Fruit fly (Drosophila melanogaster) S2 (cell line): ENCODE results near the gene Naglu.

ENCODE experiments used
- CG8478 ChIP-seq: fragments of >200 bp; optimal IDR thresholded peaks from 2 replicates; lab custom pipeline; 2018
- CTCF ChIP-seq, 2 experiments: fragments of >200 bp; optimal IDR thresholded peaks; 2 replicates each; lab custom pipeline; 2018

DNA sequence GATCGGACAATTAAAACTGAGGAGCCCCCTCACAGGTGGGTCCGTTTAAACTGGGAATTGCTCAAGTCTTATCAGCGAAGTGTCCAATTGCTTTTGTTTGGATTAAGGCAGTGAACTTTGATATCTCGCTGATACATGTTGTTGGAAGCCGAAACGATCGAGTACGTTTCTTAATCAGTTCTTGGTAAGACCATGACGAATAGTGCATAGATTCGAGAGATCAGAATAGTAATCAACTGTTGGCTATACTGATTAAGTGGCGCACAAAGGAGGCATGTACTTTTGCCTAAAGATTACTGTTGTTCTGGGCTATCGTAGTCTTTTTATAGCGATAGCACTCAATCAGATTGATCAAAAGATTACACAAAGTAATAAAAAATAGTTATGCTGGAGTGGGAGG, 39.8 kb upstream of the Naglu start:
- TF ChIP-seq CG8478 (lab: Kevin White, UChicago) (no peak), CTCF (optimal IDR thresholded peaks at IDR 0.05; lab: Kevin White, UChicago) (no peak)
